Worm (Caenorhabditis elegans) whole organism, mixed stage, embryonic: ENCODE results near the gene Y2H9A.6.
A peak's percentile ranks its signal among the peaks of the same experiment; 100 is the strongest.

Source experiments
- blmp-1 ChIP-seq: fragments of 150-350 bp; optimal IDR thresholded peaks from 2 replicates; lab custom pipeline; 2014; ENCODE audit warnings: missing biosample characterization, missing genetic modification characterization
- ceh-43 ChIP-seq: fragments of 200-800 bp; sonication (Bioruptor generic); optimal IDR thresholded peaks from 2 replicates; lab custom pipeline; 2018; ENCODE audit warnings: mild to moderate bottlenecking, missing genetic modification characterization, moderate library complexity, missing compliant biosample characterization
- ceh-83 ChIP-seq: fragments of 200-800 bp; sonication (Bioruptor generic); optimal IDR thresholded peaks from 2 replicates; lab custom pipeline; 2018; ENCODE audit warnings: mild to moderate bottlenecking, missing genetic modification characterization, missing compliant biosample characterization
- ces-1 ChIP-seq: fragments of 150-350 bp; optimal IDR thresholded peaks from 2 replicates; lab custom pipeline; 2014; ENCODE audit warnings: missing biosample characterization, missing genetic modification reagents, missing genetic modification characterization
- cnd-1 ChIP-seq: fragments of 200-800 bp; sonication (Bioruptor generic); optimal IDR thresholded peaks from 2 replicates; lab custom pipeline; 2018; ENCODE audit warnings: mild to moderate bottlenecking, missing genetic modification characterization, missing compliant biosample characterization
- drap-1 ChIP-seq: fragments of 200-800 bp; sonication (Bioruptor generic); optimal IDR thresholded peaks from 3 replicates; lab custom pipeline; 2018; ENCODE audit warnings: mild to moderate bottlenecking, missing genetic modification characterization, missing compliant biosample characterization
- elt-1 ChIP-seq: sonication (generic microtip); optimal IDR thresholded peaks from 2 replicates; lab custom pipeline; 2017; ENCODE audit warnings: missing genetic modification characterization, mild to moderate bottlenecking, missing compliant biosample characterization, antibody characterized with exemption, moderate library complexity, borderline replicate concordance; ENCODE audit not compliant: insufficient read depth
- elt-3 ChIP-seq: fragments of 150-350 bp; optimal IDR thresholded peaks from 2 replicates; lab custom pipeline; 2014; ENCODE audit warnings: missing biosample characterization, missing genetic modification characterization
- ham-2 ChIP-seq: fragments of 200-800 bp; sonication (Bioruptor generic); optimal IDR thresholded peaks from 2 replicates; lab custom pipeline; 2018; ENCODE audit warnings: mild to moderate bottlenecking, missing genetic modification characterization, missing compliant biosample characterization
- hlh-1 ChIP-seq: fragments of 150-350 bp; optimal IDR thresholded peaks from 2 replicates; lab custom pipeline; 2014; ENCODE audit warnings: missing biosample characterization, missing genetic modification reagents, missing genetic modification characterization
- lin-13 ChIP-seq: fragments of 150-350 bp; optimal IDR thresholded peaks from 2 replicates; lab custom pipeline; 2014; ENCODE audit warnings: missing biosample characterization, missing genetic modification characterization
- lsy-2 ChIP-seq: fragments of 150-350 bp; optimal IDR thresholded peaks from 2 replicates; lab custom pipeline; 2014; ENCODE audit warnings: missing biosample characterization, missing genetic modification characterization
- mep-1 ChIP-seq: fragments of 150-350 bp; optimal IDR thresholded peaks from 2 replicates; lab custom pipeline; 2017; ENCODE audit warnings: missing biosample characterization, missing genetic modification reagents, missing genetic modification characterization, inconsistent platforms
- mls-2 ChIP-seq: sonication (generic microtip); optimal IDR thresholded peaks from 2 replicates; lab custom pipeline; 2016; ENCODE audit warnings: mild to moderate bottlenecking, missing genetic modification characterization, moderate library complexity, missing compliant biosample characterization
- nhr-12 ChIP-seq: fragments of 150-350 bp; optimal IDR thresholded peaks from 2 replicates; lab custom pipeline; 2014; ENCODE audit warnings: missing biosample characterization, missing genetic modification characterization
- nhr-237 ChIP-seq: fragments of 150-350 bp; optimal IDR thresholded peaks from 2 replicates; lab custom pipeline; 2014; ENCODE audit warnings: missing biosample characterization, missing genetic modification characterization
- pha-4 ChIP-seq: fragments of 150-350 bp; optimal IDR thresholded peaks from 2 replicates; lab custom pipeline; 2018; ENCODE audit warnings: missing biosample characterization, missing genetic modification reagents, missing genetic modification characterization
- snpc-4 ChIP-seq: fragments of 150-350 bp; optimal IDR thresholded peaks from 2 replicates; lab custom pipeline; 2014; ENCODE audit warnings: missing biosample characterization, missing genetic modification characterization
- sptf-1 ChIP-seq: sonication (generic microtip); optimal IDR thresholded peaks from 2 replicates; lab custom pipeline; 2017; ENCODE audit warnings: mild to moderate bottlenecking, missing genetic modification characterization, moderate library complexity, missing compliant biosample characterization
- tbx-8 ChIP-seq: fragments of 200-800 bp; sonication (Bioruptor generic); optimal IDR thresholded peaks from 2 replicates; lab custom pipeline; 2018; ENCODE audit warnings: mild to moderate bottlenecking, missing genetic modification characterization, moderate library complexity, missing compliant biosample characterization
- unc-120 ChIP-seq: sonication (generic microtip); optimal IDR thresholded peaks from 2 replicates; lab custom pipeline; 2017; ENCODE audit warnings: missing genetic modification characterization, missing compliant biosample characterization; ENCODE audit not compliant: poor library complexity, severe bottlenecking
- unc-39 ChIP-seq: fragments of 150-350 bp; optimal IDR thresholded peaks from 2 replicates; lab custom pipeline; 2014; ENCODE audit warnings: missing biosample characterization, missing genetic modification characterization
- unc-62 ChIP-seq: fragments of 150-350 bp; optimal IDR thresholded peaks from 2 replicates; lab custom pipeline; 2014; ENCODE audit warnings: missing biosample characterization, missing genetic modification reagents, missing genetic modification characterization
- ztf-11 ChIP-seq: fragments of 150-350 bp; optimal IDR thresholded peaks from 2 replicates; lab custom pipeline; 2014; ENCODE audit warnings: missing biosample characterization, missing genetic modification characterization

Gene Y2H9A.6

ce11 chrV:13457858-13458257, 14.2 kb downstream of the Y2H9A.6 start, which contains the start of gene F25H9.2:
F25H9.2 (plus strand) TSS chrV:13458083.
- TF ChIP-seq mep-1 (peak; percentile 48), ces-1 (GFP tag; lab: Kevin White, UChicago) (peak; percentile 29), unc-62 (GFP tag; lab: Kevin White, UChicago) (no peak), pha-4 (peak; percentile 11), unc-39 (no peak), ceh-83 (GFP tag; lab: Kevin White, UChicago) (no peak), ceh-43 (GFP tag; lab: Kevin White, UChicago) (no peak)

DNA sequence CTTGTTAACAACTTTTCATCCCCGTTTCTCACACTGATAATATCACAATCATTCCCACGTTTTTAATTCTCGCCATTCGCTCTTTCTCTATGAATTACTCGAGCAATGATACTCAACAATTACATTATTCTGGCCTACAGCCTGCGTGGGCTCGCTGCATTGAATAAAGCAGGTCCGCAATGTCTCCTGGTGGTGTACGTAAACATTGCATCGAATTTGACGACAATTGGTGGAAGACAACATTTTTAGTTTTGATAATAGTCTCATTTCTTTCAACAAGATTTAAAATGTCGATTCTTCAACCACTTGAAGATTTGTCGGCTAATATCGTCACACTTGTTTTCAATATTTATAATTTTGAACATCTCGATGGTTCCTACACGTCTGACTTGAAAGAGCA, 15.7 kb downstream of the Y2H9A.6 start, which contains the start of gene bath-39:
Gene bath-39 (plus strand): TSS at position 137 of the 400 bp plus-strand sequence.
- TF ChIP-seq elt-1 (tag; lab: Kevin White, UChicago) (no peak), lsy-2 (tag; lab: Kevin White, UChicago) (peak; percentile 22), ces-1 (GFP tag; lab: Kevin White, UChicago) (peak; percentile 84), mep-1 (peak; percentile 45)

DNA sequence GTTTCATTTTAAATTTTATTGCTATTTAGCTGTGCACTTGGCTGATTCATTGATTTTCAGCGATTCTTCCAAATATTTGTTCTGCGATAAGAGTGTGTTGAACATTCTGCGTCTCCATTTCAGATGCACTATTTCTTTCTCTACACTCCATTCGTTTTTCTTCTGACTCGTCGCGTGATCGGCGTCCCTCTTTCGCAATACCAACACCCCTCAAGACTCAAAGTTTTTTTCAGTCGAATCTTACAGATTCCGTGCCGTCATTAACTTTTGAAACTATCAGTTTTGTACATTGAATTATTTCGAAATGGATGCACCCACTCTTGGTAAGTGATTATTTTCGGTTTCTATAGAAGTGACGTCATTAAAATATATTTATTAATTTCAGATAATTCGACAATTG, 19.3 kb downstream of the Y2H9A.6 start, which contains the start of gene frm-10:
Gene frm-10 (plus strand): TSS at position 234 of the 400 bp plus-strand sequence.
- TF ChIP-seq nhr-237 (tag; lab: Kevin White, UChicago) (peak; percentile 49), sptf-1 (tag; lab: Kevin White, UChicago) (no peak), mep-1 (peak; percentile 4), lsy-2 (tag; lab: Kevin White, UChicago) (no peak), elt-3 (tag; lab: Kevin White, UChicago) (peak; percentile 56)

- TF ChIP-seq lin-13 (tag; lab: Kevin White, UChicago) (no peak), ces-1 (GFP tag; lab: Kevin White, UChicago) (peak; percentile 16)
Observed at ce11 chrV:13464123-13464522, 20.5 kb downstream of the Y2H9A.6 start.

- TF ChIP-seq sptf-1 (tag; lab: Kevin White, UChicago) (peak; percentile 78), ham-2 (GFP tag; lab: Kevin White, UChicago) (no peak), drap-1 (GFP tag; lab: Kevin White, UChicago) (peak; percentile 30), lin-13 (tag; lab: Kevin White, UChicago) (peak; percentile 33), hlh-1 (tag; lab: Kevin White, UChicago) (no peak), mep-1 (peak; percentile 52), ces-1 (GFP tag; lab: Kevin White, UChicago) (peak; percentile 49), cnd-1 (tag; lab: Kevin White, UChicago) (peak; percentile 55), elt-1 (tag; lab: Kevin White, UChicago) (no peak), ceh-83 (GFP tag; lab: Kevin White, UChicago) (no peak)
- TF ChIP-seq, all 35 proteins: peak for 6
Observed at ce11 chrV:13468190-13468765, 24.6 kb downstream of the Y2H9A.6 start, which contains the start of the genes F25H9.6 and F25H9.7. F25H9.6 (minus strand) TSS chrV:13468361. F25H9.7 (plus strand) TSS chrV:13468376.

DNA sequence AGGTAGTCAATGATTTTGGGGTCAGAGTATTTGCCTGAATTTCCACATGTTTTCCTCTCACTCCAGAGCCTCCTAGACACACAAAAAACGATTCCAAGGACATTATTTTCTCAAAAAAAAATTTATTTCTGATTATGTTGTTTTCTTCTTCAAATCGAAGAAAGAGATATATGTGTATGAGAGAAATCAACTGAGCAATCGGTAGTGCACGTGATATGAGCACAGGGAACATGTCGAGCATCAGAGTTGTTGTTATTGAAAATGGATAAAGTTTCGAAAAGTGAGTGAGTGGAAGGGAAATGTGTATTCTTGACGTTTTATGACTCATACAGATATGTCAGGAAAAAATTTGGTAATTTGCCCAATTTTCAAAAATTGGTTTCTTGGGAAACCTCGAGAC, 28.4 kb downstream of the Y2H9A.6 start:
- TF ChIP-seq unc-120 (tag; lab: Kevin White, UChicago) (no peak), ceh-83 (GFP tag; lab: Kevin White, UChicago) (no peak), sptf-1 (tag; lab: Kevin White, UChicago) (no peak), hlh-1 (tag; lab: Kevin White, UChicago) (no peak), cnd-1 (tag; lab: Kevin White, UChicago) (no peak), snpc-4 (no peak), nhr-12 (tag; lab: Kevin White, UChicago) (no peak), unc-62 (GFP tag; lab: Kevin White, UChicago) (no peak), ceh-43 (GFP tag; lab: Kevin White, UChicago) (no peak), pha-4 (no peak), mls-2 (tag; lab: Kevin White, UChicago) (no peak), tbx-8 (GFP tag; lab: Kevin White, UChicago) (no peak), nhr-237 (tag; lab: Kevin White, UChicago) (no peak), ztf-11 (tag; lab: Kevin White, UChicago) (no peak), drap-1 (GFP tag; lab: Kevin White, UChicago) (no peak)

ce11 chrV:13473467-13473866, 29.8 kb downstream of the Y2H9A.6 start, which contains the start of gene T10G3.1:
T10G3.1 (minus strand) TSS chrV:13473679.
- no peak for TF ChIP-seq elt-1 (tag; lab: Kevin White, UChicago)
- no peak for TF ChIP-seq blmp-1 (tag; lab: Kevin White, UChicago)
- peak; percentile 79 for TF ChIP-seq unc-62 (GFP tag; lab: Kevin White, UChicago)
- TF ChIP-seq hlh-1 (tag; lab: Kevin White, UChicago), result peak; percentile 97
